Worm (Caenorhabditis elegans) whole organism, L4 larva: ENCODE measurements around the gene smvt-1.

Experiments
- R02D3.7 ChIP-seq: fragments of 150-350 bp; sonication (generic microtip); optimal IDR thresholded peaks from 3 replicates; lab custom pipeline; 2014; ENCODE audit warnings: missing biosample characterization, missing genetic modification characterization
- ZK546.5 ChIP-seq, 2 experiments: sonication (generic microtip); optimal IDR thresholded peaks; 2 replicates each; lab custom pipeline; 2017; ENCODE audit warnings: missing biosample characterization in 2 of 2, missing genetic modification characterization in 2 of 2
- ceh-44 ChIP-seq: fragments of 200-800 bp; sonication (Bioruptor generic); IDR thresholded peaks from 2 replicates; pipeline ENCODE4 v1.3.6; 2022; ENCODE audit warnings: missing genetic modification reagents, missing genetic modification characterization, missing compliant biosample characterization
- daf-12 ChIP-seq: fragments of 150-350 bp; optimal IDR thresholded peaks from 2 replicates; lab custom pipeline; 2014; ENCODE audit warnings: missing biosample characterization, missing genetic modification reagents, missing genetic modification characterization
- dpl-1 ChIP-seq: fragments of 150-350 bp; optimal IDR thresholded peaks from 2 replicates; lab custom pipeline; 2014; ENCODE audit warnings: missing biosample characterization, missing genetic modification reagents, missing genetic modification characterization
- lin-13 ChIP-seq: fragments of 150-350 bp; optimal IDR thresholded peaks from 2 replicates; lab custom pipeline; 2014; ENCODE audit warnings: missing biosample characterization, missing genetic modification reagents, missing genetic modification characterization
- lin-38 ChIP-seq: fragments of 200-800 bp; sonication (Bioruptor generic); IDR thresholded peaks from 2 replicates; pipeline ENCODE4 v1.3.6; 2022; ENCODE audit warnings: missing genetic modification reagents, missing genetic modification characterization, missing compliant biosample characterization
- mdl-1 ChIP-seq, 2 experiments: fragments of 150-350 bp in 1 of 2; sonication (generic microtip) in 1 of 2; optimal IDR thresholded peaks; 2 replicates each; lab custom pipeline; 2014 to 2017; ENCODE audit warnings: missing biosample characterization in 2 of 2, missing genetic modification characterization in 2 of 2
- mdt-29 ChIP-seq: fragments of 200-800 bp; sonication (Bioruptor generic); IDR thresholded peaks from 2 replicates; pipeline ENCODE4 v1.3.6; 2022; ENCODE audit warnings: missing genetic modification reagents, missing genetic modification characterization, missing compliant biosample characterization
- pqm-1 ChIP-seq: sonication (generic microtip); optimal IDR thresholded peaks from 2 replicates; lab custom pipeline; 2017; ENCODE audit warnings: missing biosample characterization, missing genetic modification characterization
- rbr-2 ChIP-seq: sonication (generic microtip); optimal IDR thresholded peaks from 2 replicates; lab custom pipeline; 2016; ENCODE audit warnings: missing genotype, missing genetic modification characterization, missing compliant biosample characterization
- unc-130 ChIP-seq: sonication (generic microtip); optimal IDR thresholded peaks from 2 replicates; lab custom pipeline; 2016; ENCODE audit warnings: missing genetic modification reagents, missing genetic modification characterization, missing compliant biosample characterization
- unc-62 ChIP-seq, 3 experiments: fragments of 150-350 bp in 1 of 3; sonication (generic microtip); optimal IDR thresholded peaks in 2 of 3; peaks in 1 of 3; 1 replicate in 1 of 3; 2 replicates in 2 of 3; lab custom pipeline; 2014 to 2017; ENCODE audit warnings: missing biosample characterization in 3 of 3, missing genetic modification characterization in 3 of 3, missing genetic modification reagents in 3 of 3, missing genotype in 1 of 3

- TF ChIP-seq daf-12 (tag; lab: Kevin White, UChicago) (no peak), ZK546.5 (tag; optimal IDR thresholded peaks at IDR 0.05; lab: Kevin White, UChicago) (no peak), dpl-1 (GFP tag; lab: Kevin White, UChicago) (no peak), ceh-44 (no peak), rbr-2 (tag; lab: Kevin White, UChicago) (no peak), lin-13 (GFP tag; lab: Kevin White, UChicago) (no peak), lin-38 (GFP tag; lab: Robert Waterston, UW) (no peak), unc-130 (no peak), unc-62 (GFP tag; optimal IDR thresholded peaks at IDR 0.05 in 1 of 2; lab: Kevin White, UChicago) (no peak), unc-62 (tag; optimal IDR thresholded peaks at IDR 0.05; lab: Kevin White, UChicago) (no peak), mdt-29 (GFP tag; lab: Robert Waterston, UW) (no peak), mdl-1 (tag; optimal IDR thresholded peaks at IDR 0.05; lab: Kevin White, UChicago) (no peak), pqm-1 (tag; lab: Kevin White, UChicago) (no peak), R02D3.7 (no peak)
Measured at ce11 chrX:2559979-2560378, 11.2 kb upstream of the smvt-1 start, which contains the start of gene F52H2.5.
